Worm (Caenorhabditis elegans): ENCODE data around the gene B0244.17.

B0244.17 gene

ce11 chrIII:5747185-5747584 is 14.2 kb downstream of the B0244.17 start, which contains the start of gene B0244.4:
Gene B0244.4, plus strand, starts transcription at chrIII:5747485.
- TF ChIP-seq nhr-85 (tag) (no peak), nhr-71 (tag; optimal IDR thresholded peaks at IDR 0.05) (no peak), ceh-88 (GFP tag; IDR thresholded peaks at IDR 0.05) (no peak), zip-4 (GFP tag; optimal IDR thresholded peaks at IDR 0.05) (no peak), hpl-2 (GFP tag; optimal IDR thresholded peaks at IDR 0.05) (no peak), lsy-2 (tag; optimal IDR thresholded peaks at IDR 0.05) (no peak), elt-2 (tag; optimal IDR thresholded peaks at IDR 0.05) (no peak), swsn-7 (tag; optimal IDR thresholded peaks at IDR 0.05) (no peak), aha-1 (tag; optimal IDR thresholded peaks at IDR 0.05) (no peak)

ce11 chrIII:5748360-5748759 is 15.3 kb downstream of the B0244.17 start:
- no peak for TF ChIP-seq ceh-88 (GFP tag; IDR thresholded peaks at IDR 0.05)
- no peak for TF ChIP-seq tbx-2 (tag; optimal IDR thresholded peaks at IDR 0.05)
- no peak for TF ChIP-seq ets-5 (GFP tag; IDR thresholded peaks at IDR 0.05)
- TF ChIP-seq snpc-4 (tag; optimal IDR thresholded peaks at IDR 0.05): no peak
- TF ChIP-seq pax-3 (tag; optimal IDR thresholded peaks at IDR 0.05): no peak
- no peak for TF ChIP-seq nhr-47 (tag; optimal IDR thresholded peaks at IDR 0.05)
- TF ChIP-seq alr-1 (tag; optimal IDR thresholded peaks at IDR 0.05; ENCODE audit: borderline replicate concordance): no peak
- no peak for TF ChIP-seq efl-1 (optimal IDR thresholded peaks at IDR 0.05)
- no peak for TF ChIP-seq efl-1 (GFP tag; optimal IDR thresholded peaks at IDR 0.05 in 1 of 2)
- TF ChIP-seq ztf-11 (tag; optimal IDR thresholded peaks at IDR 0.05): no peak
- TF ChIP-seq lin-13 (GFP tag; optimal IDR thresholded peaks at IDR 0.05): no peak
- no peak for TF ChIP-seq unc-62 (GFP tag; optimal IDR thresholded peaks at IDR 0.05)
- no peak for TF ChIP-seq sox-4 (tag; optimal IDR thresholded peaks at IDR 0.05)
- no peak for TF ChIP-seq rnt-1 (tag; optimal IDR thresholded peaks at IDR 0.05)
- no peak for TF ChIP-seq hlh-4 (tag; optimal IDR thresholded peaks at IDR 0.05)

ce11 chrIII:5750503-5750902 is 17.5 kb downstream of the B0244.17 start:
- TF ChIP-seq C34B4.2 (tag; optimal IDR thresholded peaks at IDR 0.05) (no peak), unc-98 (GFP tag; IDR thresholded peaks at IDR 0.05) (no peak), aly-2 (tag; optimal IDR thresholded peaks at IDR 0.05) (no peak), aha-1 (tag; optimal IDR thresholded peaks at IDR 0.05) (no peak), sptf-1 (tag; optimal IDR thresholded peaks at IDR 0.05) (no peak), irx-1 (tag; optimal IDR thresholded peaks at IDR 0.05) (no peak)

DNA sequence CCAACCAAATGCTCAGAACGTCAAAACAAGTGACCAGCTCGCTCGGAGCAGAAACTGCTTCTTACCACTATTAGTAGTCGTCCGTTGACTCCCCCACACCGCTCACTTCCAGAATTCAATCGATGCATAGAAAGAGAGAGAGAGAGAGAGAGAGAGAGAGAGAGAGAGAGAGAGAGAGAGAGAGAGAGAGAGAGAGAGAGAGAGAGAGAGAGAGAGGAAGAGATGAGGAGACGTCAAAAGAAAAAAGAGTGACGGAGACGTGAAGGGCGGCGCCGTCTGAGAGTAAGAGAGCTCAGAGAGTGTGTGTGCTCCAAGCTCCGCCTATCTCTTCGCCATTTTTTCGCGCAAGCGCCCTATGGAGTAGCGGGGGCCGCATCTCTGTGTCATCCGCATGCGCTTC is 22.2 kb downstream of the B0244.17 start, which contains the start of gene ida-1:
Gene ida-1 (plus strand): TSS at position 336 of the 400 bp plus-strand sequence.
- peak in 2 of 3 experiments; percentile 53 to 66 for TF ChIP-seq ceh-82 (tag; optimal IDR thresholded peaks at IDR 0.05)
- TF ChIP-seq isw-1 (GFP tag; IDR thresholded peaks at IDR 0.05): peak; percentile 45
- no peak for TF ChIP-seq mdl-1 (tag; optimal IDR thresholded peaks at IDR 0.05)
- TF ChIP-seq hlh-17 (GFP tag; optimal IDR thresholded peaks at IDR 0.05; ENCODE audit: borderline replicate concordance): no peak
- TF ChIP-seq mep-1 (tag; optimal IDR thresholded peaks at IDR 0.05): peak; percentile 28
- TF ChIP-seq pax-3 (tag; optimal IDR thresholded peaks at IDR 0.05): peak; percentile 75
- no peak for TF ChIP-seq snu-23 (GFP tag; optimal IDR thresholded peaks at IDR 0.05)
- TF ChIP-seq nhr-47 (tag; optimal IDR thresholded peaks at IDR 0.05): no peak
- peak; percentile 6 for TF ChIP-seq lin-13 (GFP tag; optimal IDR thresholded peaks at IDR 0.05)
- TF ChIP-seq pag-3 (tag; optimal IDR thresholded peaks at IDR 0.05; ENCODE audit: borderline replicate concordance, insufficient read depth): no peak
- TF ChIP-seq mab-9 (GFP tag; IDR thresholded peaks at IDR 0.05): peak; percentile 56; the same call in 1 of the 2 replicates
- no peak for TF ChIP-seq nhr-76 (tag; optimal IDR thresholded peaks at IDR 0.05)
- TF ChIP-seq nhr-19 (GFP tag; conservative IDR thresholded peaks at IDR 0.05): peak; percentile 39
- peak; percentile 89 for TF ChIP-seq lin-14 (GFP tag; optimal IDR thresholded peaks at IDR 0.05)
- TF ChIP-seq fkh-10 (GFP tag; optimal IDR thresholded peaks at IDR 0.05): peak; percentile 42
- TF ChIP-seq efl-1 (optimal IDR thresholded peaks at IDR 0.05): peak; percentile 47 to 71
- TF ChIP-seq efl-1 (GFP tag; optimal IDR thresholded peaks at IDR 0.05 in 1 of 2): peak in 1 of 2 experiments; percentile 1
- TF ChIP-seq ceh-8 (GFP tag; optimal IDR thresholded peaks at IDR 0.05): peak; percentile 60
- peak; percentile 13 for TF ChIP-seq jun-1 (tag; optimal IDR thresholded peaks at IDR 0.05)
- peak; percentile 12 for TF ChIP-seq nhr-11 (tag; optimal IDR thresholded peaks at IDR 0.05)
- TF ChIP-seq ceh-63 (GFP tag; optimal IDR thresholded peaks at IDR 0.05): peak; percentile 44
- peak in 1 of 3 experiments; percentile 4 for TF ChIP-seq dpl-1 (GFP tag; optimal IDR thresholded peaks at IDR 0.05)
- peak; percentile 90 for TF ChIP-seq fkh-8 (tag; optimal IDR thresholded peaks at IDR 0.05)
- TF ChIP-seq lin-35 (GFP tag; optimal IDR thresholded peaks at IDR 0.05): peak in 1 of 2 experiments; percentile 54
- peak; percentile 3 to 55 for TF ChIP-seq lsy-2 (tag; optimal IDR thresholded peaks at IDR 0.05)
- TF ChIP-seq nhr-71 (tag; optimal IDR thresholded peaks at IDR 0.05): peak; percentile 11
- TF ChIP-seq unc-62 (GFP tag; optimal IDR thresholded peaks at IDR 0.05): no peak
